Worm (Caenorhabditis elegans): ENCODE measurements around the gene nhr-277.

ce11 chrIV:2729957-2730356, 12.8 kb upstream of the nhr-277 start, which contains the start of gene Y94H6A.2:
- no peak for TF ChIP-seq tra-4 (tag; optimal IDR thresholded peaks at IDR 0.05)
- TF ChIP-seq ceh-36 (tag; optimal IDR thresholded peaks at IDR 0.05), result no peak
- no peak for TF ChIP-seq hmbx-1 (tag; optimal IDR thresholded peaks at IDR 0.05)
- no peak for TF ChIP-seq ama-1 (optimal IDR thresholded peaks at IDR 0.05)
- no peak for TF ChIP-seq flt-1 (GFP tag; IDR thresholded peaks at IDR 0.05)
- TF ChIP-seq pes-1 (GFP tag; IDR thresholded peaks at IDR 0.05), result no peak
- no peak for TF ChIP-seq sea-1 (GFP tag; conservative IDR thresholded peaks at IDR 0.05)
- TF ChIP-seq ets-7 (tag; optimal IDR thresholded peaks at IDR 0.05), result no peak

All from whole organism, early embryonic.